Fruit fly (Drosophila melanogaster) whole organism, wandering third instar larva: Measurements from ENCODE around the gene Tep1.

Source experiments
- Abd-B ChIP-seq: fragments of >200 bp; optimal IDR thresholded peaks from 2 replicates; lab custom pipeline; 2017; ENCODE audit warnings: missing biosample characterization, missing genetic modification characterization
- CG32264 ChIP-seq: fragments of 200-800 bp; sonication (Bioruptor generic); optimal IDR thresholded peaks from 2 replicates; lab custom pipeline; 2016; ENCODE audit warnings: missing biosample characterization, missing genetic modification characterization
- CrebA ChIP-seq: fragments of 200-800 bp; sonication (Bioruptor generic); optimal IDR thresholded peaks from 2 replicates; lab custom pipeline; 2016; ENCODE audit warnings: missing biosample characterization, mild to moderate bottlenecking, missing genetic modification characterization, borderline replicate concordance
- Dif ChIP-seq: fragments of 200-275, 200-300 bp; sonication (Bioruptor generic); optimal IDR thresholded peaks from 2 replicates; lab custom pipeline; 2018; ENCODE audit warnings: missing biosample characterization, missing genetic modification characterization; ENCODE audit not compliant: partially characterized antibody
- GATAd ChIP-seq: sonication (Bioruptor generic); optimal IDR thresholded peaks from 2 replicates; lab custom pipeline; 2016; ENCODE audit warnings: missing biosample characterization, missing genetic modification characterization
- Hnf4 ChIP-seq: fragments of 200-800 bp; sonication (Bioruptor generic); optimal IDR thresholded peaks from 2 replicates; lab custom pipeline; 2016; ENCODE audit warnings: missing biosample characterization, mild to moderate bottlenecking, missing genetic modification characterization
- Hr78 ChIP-seq: fragments of >200 bp; optimal IDR thresholded peaks from 2 replicates; lab custom pipeline; 2017; ENCODE audit warnings: missing biosample characterization, missing genetic modification characterization
- Hr83 ChIP-seq: fragments of 200-300 bp; sonication (Bioruptor generic); optimal IDR thresholded peaks from 2 replicates; lab custom pipeline; 2016; ENCODE audit warnings: missing biosample characterization, mild to moderate bottlenecking, missing genetic modification characterization, moderate library complexity; ENCODE audit not compliant: poor library complexity, severe bottlenecking
- Jra ChIP-seq: sonication (Bioruptor generic); optimal IDR thresholded peaks from 2 replicates; lab custom pipeline; 2016; ENCODE audit warnings: missing biosample characterization, missing genetic modification characterization
- Mio ChIP-seq: sonication (Bioruptor generic); optimal IDR thresholded peaks from 2 replicates; lab custom pipeline; 2016; ENCODE audit warnings: missing biosample characterization, missing genetic modification characterization
- Rel ChIP-seq, 2 experiments: fragments of 200-800 bp; sonication (Bioruptor generic) in 1 of 2; optimal IDR thresholded peaks; 2 replicates in 1 of 2; 3 replicates in 1 of 2; lab custom pipeline; 2016 to 2019; ENCODE audit warnings: mild to moderate bottlenecking in 2 of 2, missing biosample characterization in 2 of 2, missing genetic modification characterization in 2 of 2, moderate library complexity in 1 of 2
- Sp1 ChIP-seq: fragments of 200-800 bp; sonication (Bioruptor generic); optimal IDR thresholded peaks from 3 replicates; lab custom pipeline; 2019; ENCODE audit warnings: missing biosample characterization, mild to moderate bottlenecking, missing genetic modification characterization, moderate library complexity
- br ChIP-seq: fragments of 200-800 bp; sonication (Bioruptor generic); optimal IDR thresholded peaks from 2 replicates; lab custom pipeline; 2016; ENCODE audit warnings: missing biosample characterization, missing genetic modification characterization
- brk ChIP-seq: fragments of 200-800 bp; sonication (Bioruptor generic); optimal IDR thresholded peaks from 2 replicates; lab custom pipeline; 2016; ENCODE audit warnings: missing biosample characterization, mild to moderate bottlenecking, missing genetic modification characterization
- dl ChIP-seq, 2 experiments: fragments of 175-275, 200-275 bp in 1 of 2; fragments of 200-275 bp in 1 of 2; sonication (Bioruptor generic); optimal IDR thresholded peaks; lab custom pipeline; 2018; ENCODE audit warnings: mild to moderate bottlenecking in 2 of 2, missing biosample characterization in 2 of 2, missing genetic modification characterization in 2 of 2, moderate library complexity in 2 of 2; ENCODE audit not compliant: partially characterized antibody in 2 of 2, insufficient read depth in 1 of 2
- dmrt93B ChIP-seq: fragments of 200-800 bp; sonication (Bioruptor generic); optimal IDR thresholded peaks from 2 replicates; lab custom pipeline; 2018; ENCODE audit warnings: missing biosample characterization, mild to moderate bottlenecking, missing genetic modification characterization
- foxo ChIP-seq, 2 experiments: fragments of 200-800 bp; sonication (Bioruptor generic); optimal IDR thresholded peaks; 2 replicates in 1 of 2; 3 replicates in 1 of 2; lab custom pipeline; 2016 to 2017; ENCODE audit warnings: missing biosample characterization in 2 of 2, missing genetic modification characterization in 2 of 2
- fru ChIP-seq: fragments of 200-800 bp; sonication (Bioruptor generic); optimal IDR thresholded peaks from 3 replicates; lab custom pipeline; 2016; ENCODE audit warnings: missing biosample characterization, mild to moderate bottlenecking, missing genetic modification characterization
- h ChIP-seq: fragments of 200-800 bp; sonication (Bioruptor generic); optimal IDR thresholded peaks from 3 replicates; lab custom pipeline; 2016; ENCODE audit warnings: missing biosample characterization, mild to moderate bottlenecking, missing genetic modification characterization
- jim ChIP-seq: fragments of 175-275, 200-325 bp; sonication (Bioruptor generic); optimal IDR thresholded peaks from 2 replicates; lab custom pipeline; 2016; ENCODE audit warnings: missing biosample characterization, mild to moderate bottlenecking, missing genetic modification characterization
- lola ChIP-seq: fragments of >200 bp; optimal IDR thresholded peaks from 2 replicates; lab custom pipeline; 2017; ENCODE audit warnings: missing biosample characterization, missing genetic modification characterization
- pan ChIP-seq: fragments of >200 bp; optimal IDR thresholded peaks from 2 replicates; lab custom pipeline; 2017
- psq ChIP-seq: fragments of 200-800 bp; sonication (Bioruptor generic); optimal IDR thresholded peaks from 3 replicates; lab custom pipeline; 2017; ENCODE audit warnings: missing biosample characterization, mild to moderate bottlenecking, missing genetic modification characterization, moderate library complexity
- rgr ChIP-seq: fragments of 200-800 bp; sonication (Bioruptor generic); optimal IDR thresholded peaks from 3 replicates; lab custom pipeline; 2016; ENCODE audit warnings: missing biosample characterization, mild to moderate bottlenecking, missing genetic modification characterization
- sage ChIP-seq: fragments of 200-800 bp; sonication (Bioruptor generic); optimal IDR thresholded peaks from 2 replicates; lab custom pipeline; 2016; ENCODE audit warnings: missing biosample characterization, mild to moderate bottlenecking, missing genetic modification characterization
- sv ChIP-seq: fragments of 200-800 bp; sonication (Bioruptor generic); optimal IDR thresholded peaks from 3 replicates; lab custom pipeline; 2016; ENCODE audit warnings: missing biosample characterization, missing genetic modification characterization
- tai ChIP-seq: sonication (Bioruptor generic); optimal IDR thresholded peaks from 2 replicates; lab custom pipeline; 2016; ENCODE audit warnings: missing biosample characterization, missing genetic modification characterization
- usp ChIP-seq: fragments of >200 bp; optimal IDR thresholded peaks from 2 replicates; lab custom pipeline; 2017; ENCODE audit warnings: missing biosample characterization, missing genetic modification characterization
- woc ChIP-seq: sonication (Bioruptor generic); optimal IDR thresholded peaks from 2 replicates; lab custom pipeline; 2016; ENCODE audit warnings: missing biosample characterization, mild to moderate bottlenecking, missing genetic modification characterization

Gene Tep1

dm6 chr2L:15909277-15909674 is 15.7 kb upstream of the Tep1 start:
- TF ChIP-seq pan (lab: Kevin White, UChicago) (no peak), woc (no peak), dmrt93B (no peak), Hr83 (GFP tag; lab: Kevin White, UChicago) (no peak), foxo (GFP tag; optimal IDR thresholded peaks at IDR 0.05; lab: Kevin White, UChicago) (no peak), h (no peak), Jra (no peak), sv (GFP tag; lab: Kevin White, UChicago) (no peak), br (no peak), CG32264 (GFP tag; lab: Kevin White, UChicago) (no peak), rgr (GFP tag; lab: Kevin White, UChicago) (no peak), Hnf4 (GFP tag; lab: Kevin White, UChicago) (no peak), Hr78 (GFP tag; lab: Kevin White, UChicago) (no peak), lola (GFP tag; lab: Kevin White, UChicago) (no peak)
- TF ChIP-seq, all 38 proteins: peak for 0

dm6 chr2L:15908496-15909276 is 15.1 kb upstream of the Tep1 start:
- TF ChIP-seq sage (GFP tag; lab: Kevin White, UChicago) (peak; percentile 16), Dif (peak; percentile 1), psq (GFP tag; lab: Kevin White, UChicago) (no peak), Sp1 (GFP tag; lab: Kevin White, UChicago) (peak; percentile 4), dl (GFP tag; optimal IDR thresholded peaks at IDR 0.05; lab: Kevin White, UChicago; ENCODE audit: insufficient read depth in 1 of 2, partially characterized antibody in 2 of 2) (peak in 1 of 2 experiments; percentile 41), foxo (GFP tag; optimal IDR thresholded peaks at IDR 0.05; lab: Kevin White, UChicago) (no peak), Rel (GFP tag; optimal IDR thresholded peaks at IDR 0.05; lab: Kevin White, UChicago) (peak; percentile 17), Rel (tag; optimal IDR thresholded peaks at IDR 0.05; lab: Kevin White, UChicago) (peak; percentile 99), rgr (GFP tag; lab: Kevin White, UChicago) (no peak), tai (peak; percentile 43), br (peak; percentile 52), CrebA (GFP tag; lab: Kevin White, UChicago) (peak; percentile 60), Hnf4 (GFP tag; lab: Kevin White, UChicago) (no peak), h (peak; percentile 35)

- TF ChIP-seq Abd-B (GFP tag; lab: Kevin White, UChicago), result no peak
- TF ChIP-seq h, result peak; percentile 33
These were observed 14.5 kb upstream of the Tep1 start for dm6 chr2L:15908086-15908485.

- no peak for TF ChIP-seq foxo (GFP tag; optimal IDR thresholded peaks at IDR 0.05; lab: Kevin White, UChicago)
- no peak for TF ChIP-seq Rel (GFP tag; optimal IDR thresholded peaks at IDR 0.05; lab: Kevin White, UChicago)
- TF ChIP-seq Rel (tag; optimal IDR thresholded peaks at IDR 0.05; lab: Kevin White, UChicago), result no peak
- no peak for TF ChIP-seq fru (GFP tag; lab: Kevin White, UChicago)
- no peak for TF ChIP-seq rgr (GFP tag; lab: Kevin White, UChicago)
- no peak for TF ChIP-seq usp (GFP tag; lab: Kevin White, UChicago)
- TF ChIP-seq br, result no peak
- no peak for TF ChIP-seq lola (GFP tag; lab: Kevin White, UChicago)
- TF ChIP-seq psq (GFP tag; lab: Kevin White, UChicago), result no peak
- no peak for TF ChIP-seq CG32264 (GFP tag; lab: Kevin White, UChicago)
- TF ChIP-seq tai, result no peak
These were observed 13.7 kb upstream of the Tep1 start for dm6 chr2L:15907358-15907757.

dm6 chr2L:15903725-15904124 is 10.1 kb upstream of the Tep1 start:
- TF ChIP-seq Dif, result no peak
- no peak for TF ChIP-seq CrebA (GFP tag; lab: Kevin White, UChicago)
- TF ChIP-seq Mio (GFP tag; lab: Kevin White, UChicago), result no peak
- no peak for TF ChIP-seq brk (GFP tag; lab: Kevin White, UChicago)
- no peak for TF ChIP-seq Sp1 (GFP tag; lab: Kevin White, UChicago)
- TF ChIP-seq usp (GFP tag; lab: Kevin White, UChicago), result no peak
- no peak for TF ChIP-seq foxo (GFP tag; optimal IDR thresholded peaks at IDR 0.05; lab: Kevin White, UChicago)
- TF ChIP-seq GATAd (GFP tag; lab: Kevin White, UChicago), result no peak
- TF ChIP-seq br, result no peak
- no peak for TF ChIP-seq woc
- no peak for TF ChIP-seq jim (GFP tag; lab: Kevin White, UChicago)
